Fruit fly (Drosophila melanogaster) whole organism, embryonic: ENCODE data around the gene Gfat2.
A peak's percentile ranks its signal among the peaks of the same experiment; 100 is the strongest.

Experiments used
- Blimp-1 ChIP-seq: fragments of 200-800 bp; sonication (Bioruptor generic); optimal IDR thresholded peaks from 3 replicates; lab custom pipeline; 2018; ENCODE audit warnings: missing biosample characterization, missing genetic modification characterization, mild to moderate bottlenecking, moderate library complexity, missing genetic modification reagents
- BtbVII ChIP-seq: fragments of 200-800 bp; sonication (Bioruptor generic); optimal IDR thresholded peaks from 3 replicates; lab custom pipeline; 2017; ENCODE audit warnings: missing biosample characterization, mild to moderate bottlenecking, missing genetic modification characterization
- CG10321 ChIP-seq: fragments of 200-800 bp; sonication (Bioruptor generic); IDR thresholded peaks from 2 replicates; pipeline ENCODE4 v1.3.6; 2022; ENCODE audit warnings: missing biosample characterization, missing genetic modification characterization
- CG12659 ChIP-seq: fragments of 200-800 bp; sonication (Bioruptor generic); optimal IDR thresholded peaks from 3 replicates; lab custom pipeline; 2017; ENCODE audit warnings: mild to moderate bottlenecking, missing biosample characterization, missing genetic modification reagents, missing genetic modification characterization
- CG13775 ChIP-seq: fragments of 200-800 bp; sonication (Bioruptor generic); optimal IDR thresholded peaks from 3 replicates; lab custom pipeline; 2017; ENCODE audit warnings: missing biosample characterization, mild to moderate bottlenecking, missing genetic modification characterization
- CG14050 ChIP-seq: fragments of 200-800 bp; sonication (Bioruptor generic); IDR thresholded peaks from 3 replicates; pipeline ENCODE4 v1.3.6; 2022; ENCODE audit warnings: missing biosample characterization, missing genetic modification characterization
- CG14441 ChIP-seq: fragments of 200-800 bp; sonication (Bioruptor generic); IDR thresholded peaks from 2 replicates; pipeline ENCODE4 v1.3.6; 2022; ENCODE audit warnings: missing biosample characterization, missing genetic modification characterization
- CG15479 ChIP-seq: fragments of 200-800 bp; sonication (Bioruptor generic); optimal IDR thresholded peaks from 3 replicates; lab custom pipeline; 2019; ENCODE audit warnings: missing biosample characterization, mild to moderate bottlenecking, missing genetic modification characterization, moderate library complexity
- CG15514 ChIP-seq: fragments of 200-800 bp; sonication (Bioruptor generic); optimal IDR thresholded peaks from 3 replicates; lab custom pipeline; 2017; ENCODE audit warnings: missing biosample characterization, missing genetic modification characterization, mild to moderate bottlenecking, moderate library complexity, missing genetic modification reagents
- CG17359 ChIP-seq: fragments of 200-800 bp; sonication (Bioruptor generic); optimal IDR thresholded peaks from 3 replicates; lab custom pipeline; 2018; ENCODE audit warnings: missing biosample characterization, mild to moderate bottlenecking, missing genetic modification characterization, moderate library complexity
- CG2678 ChIP-seq: fragments of 200-800 bp; sonication (Bioruptor generic); optimal IDR thresholded peaks from 3 replicates; lab custom pipeline; 2019; ENCODE audit warnings: missing biosample characterization, mild to moderate bottlenecking, missing genetic modification characterization, moderate library complexity
- CG3065 ChIP-seq: fragments of 200-800 bp; sonication (Bioruptor generic); optimal IDR thresholded peaks from 2 replicates; lab custom pipeline; 2016; ENCODE audit warnings: missing biosample characterization, missing genetic modification characterization
- CG32532 ChIP-seq: fragments of 200-800 bp; sonication (Bioruptor generic); IDR thresholded peaks from 2 replicates; pipeline ENCODE4 v1.3.6; 2022; ENCODE audit warnings: missing biosample characterization, missing genetic modification characterization
- CG42726 ChIP-seq: fragments of 200-800 bp; sonication (Bioruptor generic); IDR thresholded peaks from 2 replicates; pipeline ENCODE4 v1.3.6; 2022; ENCODE audit warnings: missing biosample characterization, missing genetic modification characterization; ENCODE audit not compliant: partially characterized antibody
- CG6791 ChIP-seq: fragments of 200-800 bp; sonication (Bioruptor generic); IDR thresholded peaks from 3 replicates; pipeline ENCODE4 v1.3.6; 2022; ENCODE audit warnings: missing biosample characterization, missing genetic modification characterization; ENCODE audit not compliant: partially characterized antibody
- CG6854 ChIP-seq: fragments of 200-800 bp; sonication (Bioruptor generic); optimal IDR thresholded peaks from 3 replicates; lab custom pipeline; 2017; ENCODE audit warnings: missing biosample characterization, mild to moderate bottlenecking, missing genetic modification characterization
- CG9215 ChIP-seq: fragments of 200-800 bp; sonication (Bioruptor generic); IDR thresholded peaks from 2 replicates; pipeline ENCODE4 v1.3.6; 2022; ENCODE audit warnings: missing biosample characterization, missing genetic modification characterization
- CG9876 ChIP-seq: fragments of 200-800 bp; sonication (Bioruptor generic); optimal IDR thresholded peaks from 2 replicates; lab custom pipeline; 2016; ENCODE audit warnings: missing biosample characterization, missing genetic modification characterization
- CG9932 ChIP-seq: fragments of 200-800 bp; sonication (Bioruptor generic); IDR thresholded peaks from 2 replicates; pipeline ENCODE4 v1.3.6; 2022; ENCODE audit warnings: missing biosample characterization, missing genetic modification characterization
- E2f2 ChIP-seq: fragments of 200-800 bp; sonication (Bioruptor generic); IDR thresholded peaks from 2 replicates; pipeline ENCODE4 v1.3.6; 2022; ENCODE audit warnings: missing biosample characterization, missing genetic modification characterization
- Lpt ChIP-seq: fragments of >200 bp; optimal IDR thresholded peaks from 2 replicates; lab custom pipeline; 2018; ENCODE audit warnings: missing biosample characterization, missing genetic modification characterization
- Med ChIP-seq: fragments of 200-800 bp; sonication (Bioruptor generic); peaks from one replicate; lab custom pipeline; 2016; ENCODE audit warnings: missing biosample characterization, missing genetic modification characterization, mild to moderate bottlenecking, inconsistent platforms, moderate library complexity
- NC2β ChIP-seq: fragments of 200-800 bp; sonication (Bioruptor generic); optimal IDR thresholded peaks from 2 replicates; lab custom pipeline; 2016; ENCODE audit warnings: missing biosample characterization, missing genetic modification characterization
- NfI ChIP-seq: fragments of 200-800 bp; sonication (Bioruptor generic); optimal IDR thresholded peaks from 3 replicates; lab custom pipeline; 2018; ENCODE audit warnings: missing biosample characterization, mild to moderate bottlenecking, missing genetic modification characterization, moderate library complexity
- Oli ChIP-seq: fragments of 200-800 bp; sonication (Bioruptor generic); optimal IDR thresholded peaks from 2 replicates; lab custom pipeline; 2018; ENCODE audit warnings: missing biosample characterization, mild to moderate bottlenecking, missing genetic modification characterization, moderate library complexity
- Rfx ChIP-seq: fragments of 200-800 bp; sonication (Bioruptor generic); IDR thresholded peaks from 2 replicates; pipeline ENCODE4 v1.3.6; 2022; ENCODE audit warnings: missing biosample characterization, missing genetic modification characterization
- Six4 ChIP-seq: fragments of 200-800 bp; sonication (Bioruptor generic); optimal IDR thresholded peaks from 2 replicates; lab custom pipeline; 2016; ENCODE audit warnings: missing biosample characterization, missing genetic modification characterization
- Sox102F ChIP-seq: fragments of 200-800 bp; sonication (Bioruptor generic); optimal IDR thresholded peaks from 2 replicates; lab custom pipeline; 2018; ENCODE audit warnings: missing biosample characterization, mild to moderate bottlenecking, missing genetic modification characterization, moderate library complexity
- Usf ChIP-seq: fragments of 200-800 bp; sonication (Bioruptor generic); optimal IDR thresholded peaks from 2 replicates; lab custom pipeline; 2017; ENCODE audit warnings: missing genotype, missing biosample characterization, missing genetic modification characterization
- abd-A ChIP-seq: fragments of 200-800 bp; sonication (Bioruptor generic); optimal IDR thresholded peaks from 3 replicates; lab custom pipeline; 2019; ENCODE audit warnings: missing biosample characterization, mild to moderate bottlenecking, missing genetic modification characterization, moderate library complexity
- bab2 ChIP-seq: fragments of 200-800 bp; sonication (Bioruptor generic); optimal IDR thresholded peaks from 2 replicates; lab custom pipeline; 2016; ENCODE audit warnings: missing biosample characterization, missing genetic modification characterization
- bbx ChIP-seq: fragments of 200-800 bp; sonication (Bioruptor generic); IDR thresholded peaks from 2 replicates; pipeline ENCODE4 v1.3.6; 2022; ENCODE audit warnings: missing biosample characterization, missing genetic modification characterization; ENCODE audit not compliant: partially characterized antibody
- cg ChIP-seq: fragments of 200-800 bp; sonication (Bioruptor generic); optimal IDR thresholded peaks from 3 replicates; lab custom pipeline; 2019; ENCODE audit warnings: missing biosample characterization, mild to moderate bottlenecking, missing genetic modification characterization, moderate library complexity
- fd64A ChIP-seq: fragments of 200-800 bp; sonication (Bioruptor generic); optimal IDR thresholded peaks from 3 replicates; lab custom pipeline; 2018; ENCODE audit warnings: missing biosample characterization, mild to moderate bottlenecking, missing genetic modification characterization
- grau ChIP-seq: fragments of 200-800 bp; optimal IDR thresholded peaks from 3 replicates; lab custom pipeline; 2019; ENCODE audit warnings: missing biosample characterization, mild to moderate bottlenecking, missing genetic modification characterization, moderate library complexity
- jumu ChIP-seq: fragments of 200-800 bp; sonication (Bioruptor generic); optimal IDR thresholded peaks from 3 replicates; lab custom pipeline; 2016; ENCODE audit warnings: missing biosample characterization, missing genetic modification characterization
- klu ChIP-seq: fragments of 200-800 bp; sonication (Bioruptor generic); IDR thresholded peaks from 2 replicates; pipeline ENCODE4 v1.3.6; 2022; ENCODE audit warnings: missing biosample characterization, missing genetic modification characterization
- maf-S ChIP-seq: fragments of 200-800 bp; sonication (Bioruptor generic); optimal IDR thresholded peaks from 2 replicates; lab custom pipeline; 2016; ENCODE audit warnings: missing biosample characterization, missing genetic modification characterization
- p53 ChIP-seq: fragments of 200-800 bp; sonication (Bioruptor generic); optimal IDR thresholded peaks from 2 replicates; lab custom pipeline; 2016; ENCODE audit warnings: missing biosample characterization, missing genetic modification characterization
- prd ChIP-seq, 3 experiments: fragments of >200 bp in 2 of 3; fragments of 200-800 bp in 1 of 3; sonication (Bioruptor generic) in 1 of 3; optimal IDR thresholded peaks in 2 of 3; IDR thresholded peaks in 1 of 3; 2 replicates in 2 of 3; 3 replicates in 1 of 3; pipeline versions ENCODE4 v1.3.6 to Lab custom; 2017 to 2022; ENCODE audit warnings: missing biosample characterization in 1 of 3, missing genetic modification characterization in 1 of 3
- pros ChIP-seq: fragments of 200-800 bp; sonication (Bioruptor generic); optimal IDR thresholded peaks from 3 replicates; lab custom pipeline; 2019; ENCODE audit warnings: missing biosample characterization, mild to moderate bottlenecking, missing genetic modification characterization, moderate library complexity
- pum ChIP-seq: fragments of 200-800 bp; sonication (Bioruptor generic); optimal IDR thresholded peaks from 2 replicates; lab custom pipeline; 2016; ENCODE audit warnings: missing biosample characterization, missing genetic modification characterization
- rib ChIP-seq: fragments of 200-800 bp; sonication (Bioruptor generic); IDR thresholded peaks from 2 replicates; pipeline ENCODE4 v1.3.6; 2022; ENCODE audit warnings: missing biosample characterization, missing genetic modification characterization
- scrt ChIP-seq: fragments of 200-800 bp; sonication (Bioruptor generic); optimal IDR thresholded peaks from 2 replicates; lab custom pipeline; 2018; ENCODE audit warnings: missing biosample characterization, mild to moderate bottlenecking, missing genetic modification characterization, moderate library complexity
- sens ChIP-seq: fragments of 200-800 bp; sonication (Bioruptor generic); peaks from one replicate; lab custom pipeline; 2016; ENCODE audit warnings: missing biosample characterization, missing genetic modification characterization
- sna ChIP-seq: fragments of 200-800 bp; sonication (Bioruptor generic); IDR thresholded peaks from 2 replicates; pipeline ENCODE4 v1.3.6; 2022; ENCODE audit warnings: missing biosample characterization, missing genetic modification characterization; ENCODE audit not compliant: partially characterized antibody

Gene Gfat2

DNA sequence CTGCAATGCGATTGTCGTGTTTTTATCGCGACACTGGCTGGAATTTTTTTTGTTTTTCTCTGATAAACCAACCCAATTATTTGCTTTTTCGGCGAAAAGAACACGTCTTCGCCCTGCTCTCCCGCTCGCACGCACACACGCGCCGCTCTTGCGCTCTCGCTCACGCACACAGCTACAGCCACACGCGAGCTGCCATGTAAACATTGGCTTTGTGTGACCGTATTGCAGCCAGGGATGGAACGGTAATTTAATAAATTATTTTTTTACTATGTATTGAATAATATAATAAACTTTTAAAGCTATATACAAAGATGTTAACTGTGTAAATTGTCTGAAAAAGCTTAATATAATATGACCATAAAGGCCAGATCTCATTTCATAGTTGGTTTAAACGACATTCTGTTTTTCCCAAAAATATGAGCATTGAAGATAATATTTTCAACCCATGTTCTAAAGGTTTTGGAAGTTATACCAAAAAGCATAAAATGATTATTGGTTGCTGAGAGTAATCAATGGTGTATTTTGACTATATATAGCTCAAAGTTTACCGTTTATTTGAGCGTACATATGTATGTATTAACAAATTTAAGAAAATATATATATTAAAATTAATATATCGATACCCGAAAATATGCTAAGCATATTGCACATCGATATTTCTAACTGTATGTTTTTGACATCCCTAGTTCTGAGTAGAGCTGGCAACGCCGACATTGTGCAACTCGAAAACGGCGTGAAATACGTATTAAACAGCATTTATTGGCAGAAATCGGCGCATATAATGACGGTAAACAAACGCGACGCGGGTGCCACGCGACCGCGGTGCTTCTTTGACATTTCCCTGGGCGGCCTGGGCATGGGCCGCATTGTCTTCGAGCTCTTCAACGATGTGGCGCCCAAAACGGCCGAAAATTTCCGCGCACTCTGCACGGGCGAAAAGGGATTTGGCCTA, at the start of gene Gfat2, which contains the start of gene Moca-cyp (continued):
- TF ChIP-seq bbx (GFP tag; lab: Robert Waterston, UW) (peak; percentile 69), Six4 (GFP tag; lab: Kevin White, UChicago) (peak; percentile 36), jumu (GFP tag; lab: Kevin White, UChicago) (no peak), CG10321 (GFP tag; lab: Robert Waterston, UW) (peak; percentile 63), Med (GFP tag; lab: Kevin White, UChicago) (peak; percentile 88), scrt (GFP tag; lab: Kevin White, UChicago) (peak; percentile 38), CG15514 (peak; percentile 44), CG9876 (GFP tag; lab: Kevin White, UChicago) (no peak), BtbVII (GFP tag; lab: Kevin White, UChicago) (peak; percentile 8), Rfx (GFP tag; lab: Robert Waterston, UW) (peak; percentile 85), NC2β (GFP tag; lab: Kevin White, UChicago) (no peak), CG3065 (GFP tag; lab: Kevin White, UChicago) (no peak), pros (GFP tag; lab: Kevin White, UChicago) (peak; percentile 11), CG42726 (GFP tag; lab: Robert Waterston, UW) (0 out of 2 replicates have a peak, but pooled peaks have one; percentile 56), fd64A (GFP tag; lab: Kevin White, UChicago) (no peak), Oli (tag; lab: Kevin White, UChicago) (peak; percentile 63), CG6791 (GFP tag; lab: Robert Waterston, UW) (peak; percentile 75), CG15479 (GFP tag; lab: Kevin White, UChicago) (peak; percentile 58), Blimp-1 (GFP tag; lab: Kevin White, UChicago) (peak; percentile 38)

DNA sequence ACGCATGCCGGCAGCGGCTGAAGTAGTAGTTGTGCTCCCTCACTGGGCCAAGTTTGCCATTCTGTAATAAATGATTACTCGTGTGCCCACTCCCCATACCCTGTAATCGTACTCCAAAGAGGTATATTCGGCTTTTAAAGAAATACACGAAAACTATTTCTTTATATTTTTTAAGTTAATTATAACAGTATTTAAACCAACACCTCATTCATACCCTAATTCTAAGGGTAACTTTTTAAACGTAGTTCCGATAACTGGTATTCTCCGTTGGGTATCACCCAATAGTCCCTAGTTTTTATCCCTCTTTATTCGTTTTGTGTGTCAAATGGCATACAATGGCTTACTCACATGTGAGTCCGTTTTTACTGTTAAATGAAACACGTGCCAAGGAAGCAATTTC, 38.1 kb upstream of the Gfat2 start:
- peak; percentile 70 for TF ChIP-seq CG32532 (GFP tag; lab: Robert Waterston, UW)
- no peak for TF ChIP-seq CG13775 (GFP tag; lab: Kevin White, UChicago)
- TF ChIP-seq prd (optimal IDR thresholded peaks at IDR 0.05; lab: Kevin White, UChicago) = no peak
- TF ChIP-seq prd (GFP tag; IDR thresholded peaks at IDR 0.05; lab: Robert Waterston, UW) = peak; percentile 53
- TF ChIP-seq CG12659 (GFP tag; lab: Kevin White, UChicago) = no peak
- TF ChIP-seq rib = no peak
- no peak for TF ChIP-seq pum (GFP tag; lab: Kevin White, UChicago)
- peak; percentile 16 for TF ChIP-seq Sox102F (GFP tag; lab: Kevin White, UChicago)
- 0 out of 3 replicates have a peak, but pooled peaks have one; percentile 16 for TF ChIP-seq CG14050 (GFP tag; lab: Robert Waterston, UW)
- TF ChIP-seq grau = peak; percentile 19
- no peak for TF ChIP-seq abd-A (tag; lab: Kevin White, UChicago)
- TF ChIP-seq Usf = no peak
- TF ChIP-seq sna (GFP tag; lab: Robert Waterston, UW) = no peak
- TF ChIP-seq pros (GFP tag; lab: Kevin White, UChicago) = no peak
- TF ChIP-seq bab2 (GFP tag; lab: Kevin White, UChicago) = no peak
- peak; percentile 3 for TF ChIP-seq CG17359 (tag; lab: Kevin White, UChicago)
- no peak for TF ChIP-seq CG6854 (GFP tag; lab: Kevin White, UChicago)
- 0 out of 2 replicates have a peak, but pooled peaks have one; percentile 18 for TF ChIP-seq E2f2
- no peak for TF ChIP-seq NfI
- TF ChIP-seq p53 (GFP tag; lab: Kevin White, UChicago) = no peak
- TF ChIP-seq CG2678 = peak; percentile 46
- 0 out of 2 replicates have a peak, but pooled peaks have one; percentile 28 for TF ChIP-seq CG14441 (GFP tag; lab: Robert Waterston, UW)
- no peak for TF ChIP-seq Lpt (GFP tag; lab: Kevin White, UChicago)
- no peak for TF ChIP-seq cg (GFP tag; lab: Kevin White, UChicago)
- TF ChIP-seq sens = peak; percentile 36
- TF ChIP-seq maf-S (GFP tag; lab: Kevin White, UChicago) = no peak
- TF ChIP-seq CG9932 (GFP tag; lab: Robert Waterston, UW) = peak; percentile 48; the same call in 1 of the 2 replicates
- TF ChIP-seq klu (GFP tag; lab: Robert Waterston, UW) = 0 out of 2 replicates have a peak, but pooled peaks have one; percentile 39
- TF ChIP-seq CG9215 (GFP tag; lab: Robert Waterston, UW) = peak; percentile 17; the same call in 1 of the 2 replicates
